Worm (Caenorhabditis elegans): ENCODE measurements around the gene Y45F3A.8.
A peak's percentile ranks its signal among the peaks of the same experiment; 100 is the strongest.

Y45F3A.8 gene

DNA sequence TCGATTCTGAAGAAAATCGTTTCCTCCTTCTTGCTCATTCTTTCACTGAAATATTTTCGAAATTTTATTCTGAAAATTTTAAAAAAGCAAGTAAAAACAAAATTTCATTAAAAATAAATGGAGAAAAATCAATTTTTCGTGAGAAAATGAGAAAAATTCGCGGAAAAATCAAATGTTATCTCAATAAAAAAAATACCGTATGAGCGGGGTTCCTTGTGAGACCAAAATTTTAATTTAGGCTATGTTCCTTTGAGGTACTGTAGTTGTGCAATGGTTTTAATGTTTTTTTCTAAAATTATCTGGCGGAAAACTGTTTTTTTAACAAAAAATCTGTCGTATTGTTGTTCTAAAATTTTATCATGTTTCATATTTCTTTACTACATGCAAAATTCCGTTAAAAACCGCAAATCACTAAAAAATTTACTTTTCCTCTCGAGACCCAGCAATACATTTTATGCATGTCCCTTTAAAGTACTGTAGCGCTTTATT lies 7.6 kb upstream of the Y45F3A.8 start, which contains the start of gene epg-6 (continued):
- TF ChIP-seq bed-2 (GFP tag; IDR thresholded peaks at IDR 0.05) (no peak), egl-44 (GFP tag; IDR thresholded peaks at IDR 0.05) (no peak), mes-4 (tag; optimal IDR thresholded peaks at IDR 0.05) (no peak), F10E7.11 (tag; optimal IDR thresholded peaks at IDR 0.05) (no peak), B0019.2 (GFP tag; conservative IDR thresholded peaks at IDR 0.05) (no peak), ztf-3 (GFP tag; optimal IDR thresholded peaks at IDR 0.05) (no peak), mxl-1 (tag; optimal IDR thresholded peaks at IDR 0.05) (no peak), lin-26 (GFP tag; IDR thresholded peaks at IDR 0.05) (no peak), F52B5.7 (tag; optimal IDR thresholded peaks at IDR 0.05) (no peak), lag-1 (GFP tag; IDR thresholded peaks at IDR 0.05) (no peak), ekl-4 (GFP tag; IDR thresholded peaks at IDR 0.05) (no peak), T07F8.4 (tag; optimal IDR thresholded peaks at IDR 0.05) (no peak), rcor-1 (GFP tag; IDR thresholded peaks at IDR 0.05) (no peak), nhr-120 (GFP tag; IDR thresholded peaks at IDR 0.05) (no peak), ztf-26 (tag; optimal IDR thresholded peaks at IDR 0.05) (no peak), ceh-40 (GFP tag; IDR thresholded peaks at IDR 0.05) (no peak), rpc-1 (optimal IDR thresholded peaks at IDR 0.05) (no peak), rpc-1 (tag; optimal IDR thresholded peaks at IDR 0.05) (no peak), ceh-27 (GFP tag; optimal IDR thresholded peaks at IDR 0.05) (no peak), nhr-179 (tag; optimal IDR thresholded peaks at IDR 0.05) (no peak), hmg-20 (GFP tag; IDR thresholded peaks at IDR 0.05) (no peak), snpc-3.4 (tag; optimal IDR thresholded peaks at IDR 0.05) (peak; percentile 8), madf-10 (tag; optimal IDR thresholded peaks at IDR 0.05) (no peak), dpff-1 (tag; optimal IDR thresholded peaks at IDR 0.05) (no peak), him-1 (tag; optimal IDR thresholded peaks at IDR 0.05) (peak; percentile 50), xnd-1 (tag; optimal IDR thresholded peaks at IDR 0.05) (peak; percentile 94), F39B2.1 (GFP tag; IDR thresholded peaks at IDR 0.05) (no peak), Y79H2A.3 (GFP tag; conservative IDR thresholded peaks at IDR 0.05) (0 out of 2 replicates have a peak, but pooled peaks have one; percentile 26), K11D2.4 (GFP tag; IDR thresholded peaks at IDR 0.05) (no peak), F55B11.4 (tag; optimal IDR thresholded peaks at IDR 0.05; ENCODE audit: borderline replicate concordance, insufficient read depth) (no peak), lir-1 (GFP tag; conservative IDR thresholded peaks at IDR 0.05) (no peak), chd-7 (tag; optimal IDR thresholded peaks at IDR 0.05) (no peak), dpl-1 (GFP tag; optimal IDR thresholded peaks at IDR 0.05) (peak; percentile 27), madf-3 (GFP tag; IDR thresholded peaks at IDR 0.05) (no peak), attf-6 (GFP tag; IDR thresholded peaks at IDR 0.05) (no peak), F23B12.7 (tag; optimal IDR thresholded peaks at IDR 0.05; ENCODE audit: insufficient read depth) (no peak), D2030.7 (GFP tag; IDR thresholded peaks at IDR 0.05) (peak; percentile 74), madf-8 (GFP tag; conservative IDR thresholded peaks at IDR 0.05) (peak; percentile 82), ztf-22 (GFP tag; optimal IDR thresholded peaks at IDR 0.05) (no peak), aptf-2 (GFP tag; conservative IDR thresholded peaks at IDR 0.05) (no peak), attf-5 (GFP tag; optimal IDR thresholded peaks at IDR 0.05) (no peak), snpc-4 (GFP tag; optimal IDR thresholded peaks at IDR 0.05) (no peak), snpc-4 (tag; optimal IDR thresholded peaks at IDR 0.05) (peak in 1 of 4 experiments; percentile 0), nhr-90 (tag; optimal IDR thresholded peaks at IDR 0.05) (no peak), hlh-12 (tag; optimal IDR thresholded peaks at IDR 0.05) (no peak), hlh-26 (GFP tag; conservative IDR thresholded peaks at IDR 0.05) (no peak), C06A6.2 (GFP tag; conservative IDR thresholded peaks at IDR 0.05) (no peak), fkh-3 (tag; optimal IDR thresholded peaks at IDR 0.05) (no peak), F33H1.4 (GFP tag; IDR thresholded peaks at IDR 0.05) (peak; percentile 94), madf-6 (GFP tag; IDR thresholded peaks at IDR 0.05) (peak; percentile 93), ceh-58 (GFP tag; IDR thresholded peaks at IDR 0.05) (no peak)

Measured in whole organism, young adult.